Worm (Caenorhabditis elegans) whole organism, L2 larva: ENCODE data around the gene nep-22.

Experiments
- C34F6.9 ChIP-seq: fragments of 150-350 bp; optimal IDR thresholded peaks from 2 replicates; lab custom pipeline; 2014; ENCODE audit warnings: missing biosample characterization, missing genetic modification characterization
- F13H6.1 ChIP-seq: sonication (generic microtip); optimal IDR thresholded peaks from 2 replicates; lab custom pipeline; 2016; ENCODE audit warnings: missing genetic modification characterization, missing compliant biosample characterization
- alr-1 ChIP-seq: fragments of 150-350 bp; optimal IDR thresholded peaks from 2 replicates; lab custom pipeline; 2014; ENCODE audit warnings: missing biosample characterization, missing genetic modification characterization
- aly-2 ChIP-seq: fragments of 150-350 bp; optimal IDR thresholded peaks from 2 replicates; lab custom pipeline; 2014; ENCODE audit warnings: missing biosample characterization, missing genetic modification characterization
- ama-1 ChIP-seq: fragments of 150-350 bp; optimal IDR thresholded peaks from 2 replicates; lab custom pipeline; 2018; ENCODE audit warnings: inconsistent platforms
- blmp-1 ChIP-seq: sonication (generic microtip); optimal IDR thresholded peaks from 2 replicates; lab custom pipeline; 2017; ENCODE audit warnings: missing genetic modification characterization, mild to moderate bottlenecking, missing compliant biosample characterization, antibody characterized with exemption, moderate library complexity; ENCODE audit not compliant: insufficient read depth
- ceh-16 ChIP-seq: fragments of 150-350 bp; optimal IDR thresholded peaks from 2 replicates; lab custom pipeline; 2014; ENCODE audit warnings: missing biosample characterization, missing genetic modification characterization
- ceh-82 ChIP-seq: fragments of 150-350 bp; optimal IDR thresholded peaks from 2 replicates; lab custom pipeline; 2014; ENCODE audit warnings: missing biosample characterization, missing genetic modification characterization
- crh-2 ChIP-seq: sonication (generic microtip); optimal IDR thresholded peaks from 2 replicates; lab custom pipeline; 2017; ENCODE audit warnings: missing biosample characterization, missing genetic modification characterization
- elt-1 ChIP-seq: fragments of 150-350 bp; optimal IDR thresholded peaks from 2 replicates; lab custom pipeline; 2014; ENCODE audit warnings: missing biosample characterization, missing genetic modification characterization
- fos-1 ChIP-seq: fragments of 150-350 bp; optimal IDR thresholded peaks from 2 replicates; lab custom pipeline; 2014; ENCODE audit warnings: missing biosample characterization, missing genetic modification characterization
- lin-11 ChIP-seq: fragments of 150-350 bp; sonication (generic microtip); optimal IDR thresholded peaks from 2 replicates; lab custom pipeline; 2014; ENCODE audit warnings: missing biosample characterization, missing genetic modification characterization, inconsistent platforms, mixed read lengths
- lin-13 ChIP-seq: fragments of 150-350 bp; optimal IDR thresholded peaks from 2 replicates; lab custom pipeline; 2014; ENCODE audit warnings: missing biosample characterization, missing genetic modification reagents, missing genetic modification characterization
- lin-39 ChIP-seq: fragments of 150-350 bp; optimal IDR thresholded peaks from 2 replicates; lab custom pipeline; 2014; ENCODE audit warnings: missing biosample characterization, missing genetic modification reagents, missing genetic modification characterization
- lsy-2 ChIP-seq, 2 experiments: fragments of 150-350 bp in 1 of 2; sonication (generic microtip) in 1 of 2; optimal IDR thresholded peaks; 2 replicates each; lab custom pipeline; 2014 to 2017; ENCODE audit warnings: missing biosample characterization in 2 of 2, missing genetic modification characterization in 2 of 2
- mab-5 ChIP-seq: fragments of 150-350 bp; optimal IDR thresholded peaks from 2 replicates; lab custom pipeline; 2014; ENCODE audit warnings: missing biosample characterization, missing genetic modification characterization
- mbf-1 ChIP-seq: sonication (generic microtip); optimal IDR thresholded peaks from 2 replicates; lab custom pipeline; 2017; ENCODE audit warnings: missing biosample characterization, missing genetic modification characterization
- mdl-1 ChIP-seq, 2 experiments: fragments of 150-350 bp in 1 of 2; sonication (generic microtip) in 1 of 2; optimal IDR thresholded peaks; 2 replicates each; lab custom pipeline; 2017; ENCODE audit warnings: missing biosample characterization in 2 of 2, missing genetic modification characterization in 2 of 2
- nhr-11 ChIP-seq: fragments of 150-350 bp; optimal IDR thresholded peaks from 2 replicates; lab custom pipeline; 2014; ENCODE audit warnings: missing biosample characterization, missing genetic modification characterization
- nhr-129 ChIP-seq: fragments of 150-350 bp; optimal IDR thresholded peaks from 2 replicates; lab custom pipeline; 2014; ENCODE audit warnings: missing biosample characterization, missing genetic modification characterization
- nhr-21 ChIP-seq: fragments of 150-350 bp; optimal IDR thresholded peaks from 2 replicates; lab custom pipeline; 2014; ENCODE audit warnings: missing biosample characterization, missing genetic modification characterization
- nhr-25 ChIP-seq: fragments of 150-350 bp; sonication (generic microtip); optimal IDR thresholded peaks from 3 replicates; lab custom pipeline; 2014; ENCODE audit warnings: missing biosample characterization, missing genetic modification characterization
- nhr-77 ChIP-seq: fragments of 150-350 bp; optimal IDR thresholded peaks from 2 replicates; lab custom pipeline; 2014; ENCODE audit warnings: missing biosample characterization, missing genetic modification characterization
- peb-1 ChIP-seq: fragments of 150-350 bp; optimal IDR thresholded peaks from 2 replicates; lab custom pipeline; 2014; ENCODE audit warnings: missing biosample characterization, missing genetic modification characterization
- sem-4 ChIP-seq: fragments of 150-350 bp; optimal IDR thresholded peaks from 2 replicates; lab custom pipeline; 2014; ENCODE audit warnings: missing biosample characterization, missing genetic modification reagents, missing genetic modification characterization
- skn-1 ChIP-seq: sonication (generic microtip); optimal IDR thresholded peaks from 2 replicates; lab custom pipeline; 2017; ENCODE audit warnings: missing biosample characterization, missing genetic modification characterization
- sma-3 ChIP-seq: sonication (generic microtip); optimal IDR thresholded peaks from 2 replicates; lab custom pipeline; 2016; ENCODE audit warnings: missing genetic modification reagents, missing genetic modification characterization, missing compliant biosample characterization
- sma-9 ChIP-seq, 2 experiments: fragments of 150-350 bp in 1 of 2; sonication (generic microtip) in 1 of 2; optimal IDR thresholded peaks; 2 replicates each; lab custom pipeline; 2014 to 2016; ENCODE audit warnings: missing genetic modification characterization in 2 of 2, mild to moderate bottlenecking in 1 of 2, missing biosample characterization in 1 of 2, missing compliant biosample characterization in 1 of 2, missing genetic modification reagents in 1 of 2, moderate library complexity in 1 of 2
- snpc-4 ChIP-seq: fragments of 150-350 bp; optimal IDR thresholded peaks from 2 replicates; lab custom pipeline; 2014; ENCODE audit warnings: missing biosample characterization, missing genetic modification characterization
- unc-39 ChIP-seq: fragments of 150-350 bp; optimal IDR thresholded peaks from 2 replicates; lab custom pipeline; 2014; ENCODE audit warnings: missing biosample characterization, missing genetic modification characterization
- unc-55 ChIP-seq: fragments of 150-350 bp; sonication (generic microtip); optimal IDR thresholded peaks from 3 replicates; lab custom pipeline; 2014; ENCODE audit warnings: missing biosample characterization, missing genetic modification reagents, missing genetic modification characterization
- unc-62 ChIP-seq: fragments of 150-350 bp; optimal IDR thresholded peaks from 2 replicates; lab custom pipeline; 2014; ENCODE audit warnings: missing biosample characterization, missing genetic modification reagents, missing genetic modification characterization
- zag-1 ChIP-seq: fragments of 150-350 bp; optimal IDR thresholded peaks from 2 replicates; lab custom pipeline; 2014; ENCODE audit warnings: missing biosample characterization, missing genetic modification characterization
- ztf-1 ChIP-seq: fragments of 200-800 bp; sonication (Bioruptor generic); conservative IDR thresholded peaks from 2 replicates; pipeline ENCODE4 v1.3.6; 2022; ENCODE audit warnings: missing genetic modification characterization, missing compliant biosample characterization
- ztf-11 ChIP-seq: sonication (generic microtip); optimal IDR thresholded peaks from 2 replicates; lab custom pipeline; 2017; ENCODE audit warnings: missing biosample characterization, missing genetic modification characterization
- ztf-4 ChIP-seq: fragments of 150-350 bp; optimal IDR thresholded peaks from 2 replicates; lab custom pipeline; 2014; ENCODE audit warnings: missing biosample characterization, missing genetic modification characterization

The nep-22 gene

DNA sequence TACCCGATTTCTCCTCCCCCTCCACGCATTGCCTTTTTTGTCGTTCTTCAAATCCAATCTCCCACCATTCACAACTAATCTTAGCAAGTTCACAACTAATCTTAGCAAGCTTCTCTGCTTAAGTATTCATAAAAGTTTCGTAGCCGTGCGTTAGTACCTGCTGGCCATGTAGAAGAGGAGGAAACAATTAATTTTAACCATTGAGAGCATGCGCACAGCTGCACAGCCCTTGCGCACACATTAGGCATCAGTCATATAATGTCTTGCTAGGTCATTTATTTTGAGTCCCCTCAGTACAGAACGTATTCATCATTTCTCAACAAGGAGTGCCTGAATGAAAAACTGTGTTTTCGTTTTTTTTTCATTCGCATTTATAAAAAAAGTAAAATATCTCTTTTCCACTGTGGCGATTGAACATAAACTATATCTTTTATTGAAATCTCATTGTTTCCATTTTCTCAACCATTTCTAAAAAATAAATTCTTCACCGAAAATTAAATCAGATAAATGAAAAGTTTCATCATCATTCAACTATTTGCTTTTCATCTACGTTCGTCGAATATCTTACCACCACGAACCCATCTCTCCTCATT is 33.0 kb downstream of the nep-22 start:
- TF ChIP-seq mab-5 (tag; lab: Kevin White, UChicago) (no peak), sma-3 (no peak), unc-55 (GFP tag; lab: Kevin White, UChicago) (peak; percentile 7), sem-4 (tag; lab: Kevin White, UChicago) (no peak)

DNA sequence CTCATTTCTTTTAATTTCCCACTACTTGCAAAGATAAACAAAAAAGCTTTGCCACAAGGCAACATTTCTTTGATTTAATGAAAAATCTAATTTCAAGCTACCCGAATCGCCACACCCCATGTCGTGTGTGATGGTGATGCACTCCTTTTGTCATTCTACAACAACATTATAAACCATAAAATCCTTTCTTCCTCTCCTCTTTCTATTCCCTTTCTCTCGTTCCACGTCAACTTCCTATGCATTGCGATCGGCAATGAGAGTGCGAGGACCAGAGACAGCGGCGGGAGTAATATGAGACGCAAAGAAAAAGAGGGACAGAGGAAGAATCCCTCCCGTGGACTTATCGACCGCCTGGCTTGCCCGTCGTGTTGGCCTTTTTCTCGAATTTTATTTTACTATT is 33.7 kb downstream of the nep-22 start:
- TF ChIP-seq sma-9 (GFP tag; optimal IDR thresholded peaks at IDR 0.05; lab: Kevin White, UChicago) (peak; percentile 48), sma-9 (tag; optimal IDR thresholded peaks at IDR 0.05; lab: Kevin White, UChicago) (no peak), peb-1 (tag; lab: Kevin White, UChicago) (no peak), lsy-2 (tag; optimal IDR thresholded peaks at IDR 0.05; lab: Kevin White, UChicago) (no peak), blmp-1 (tag; lab: Kevin White, UChicago) (no peak), unc-62 (GFP tag; lab: Kevin White, UChicago) (no peak), sem-4 (tag; lab: Kevin White, UChicago) (peak; percentile 57), fos-1 (tag; lab: Kevin White, UChicago) (peak; percentile 60), crh-2 (peak; percentile 85), mbf-1 (tag; lab: Kevin White, UChicago) (no peak), nhr-21 (tag; lab: Kevin White, UChicago) (peak; percentile 33), nhr-25 (tag; lab: Kevin White, UChicago) (peak; percentile 36), lin-13 (GFP tag; lab: Kevin White, UChicago) (peak; percentile 37), ztf-4 (tag; lab: Kevin White, UChicago) (no peak), snpc-4 (tag; lab: Kevin White, UChicago) (peak; percentile 4), nhr-129 (tag; lab: Kevin White, UChicago) (peak; percentile 78), F13H6.1 (peak; percentile 61), unc-55 (GFP tag; lab: Kevin White, UChicago) (peak; percentile 50), elt-1 (tag; lab: Kevin White, UChicago) (no peak), sma-3 (peak; percentile 29), ztf-1 (GFP tag; lab: Robert Waterston, UW) (no peak), C34F6.9 (tag; lab: Kevin White, UChicago) (peak; percentile 75)

ce11 chrX:9069070-9069469 is 34.7 kb downstream of the nep-22 start:
- TF ChIP-seq sma-9 (GFP tag; optimal IDR thresholded peaks at IDR 0.05; lab: Kevin White, UChicago) (no peak), sma-9 (tag; optimal IDR thresholded peaks at IDR 0.05; lab: Kevin White, UChicago) (no peak), lin-39 (tag; lab: Kevin White, UChicago) (no peak), zag-1 (no peak), nhr-129 (tag; lab: Kevin White, UChicago) (peak; percentile 50), nhr-11 (tag; lab: Kevin White, UChicago) (no peak), mbf-1 (tag; lab: Kevin White, UChicago) (no peak), lin-13 (GFP tag; lab: Kevin White, UChicago) (no peak), mdl-1 (tag; optimal IDR thresholded peaks at IDR 0.05; lab: Kevin White, UChicago) (no peak), C34F6.9 (tag; lab: Kevin White, UChicago) (peak; percentile 43)

- TF ChIP-seq ztf-11 (tag; lab: Kevin White, UChicago) (no peak), ama-1 (lab: Kevin White, UChicago) (no peak), nhr-77 (tag; lab: Kevin White, UChicago) (no peak), aly-2 (tag; lab: Kevin White, UChicago) (no peak), nhr-11 (tag; lab: Kevin White, UChicago) (no peak), alr-1 (tag; lab: Kevin White, UChicago) (no peak), unc-55 (GFP tag; lab: Kevin White, UChicago) (no peak), elt-1 (tag; lab: Kevin White, UChicago) (no peak), unc-39 (tag; lab: Kevin White, UChicago) (no peak), ceh-16 (tag; lab: Kevin White, UChicago) (no peak)
- TF ChIP-seq, all 48 proteins: peak for 0
These were observed 40.1 kb downstream of the nep-22 start for ce11 chrX:9074497-9074896.

DNA sequence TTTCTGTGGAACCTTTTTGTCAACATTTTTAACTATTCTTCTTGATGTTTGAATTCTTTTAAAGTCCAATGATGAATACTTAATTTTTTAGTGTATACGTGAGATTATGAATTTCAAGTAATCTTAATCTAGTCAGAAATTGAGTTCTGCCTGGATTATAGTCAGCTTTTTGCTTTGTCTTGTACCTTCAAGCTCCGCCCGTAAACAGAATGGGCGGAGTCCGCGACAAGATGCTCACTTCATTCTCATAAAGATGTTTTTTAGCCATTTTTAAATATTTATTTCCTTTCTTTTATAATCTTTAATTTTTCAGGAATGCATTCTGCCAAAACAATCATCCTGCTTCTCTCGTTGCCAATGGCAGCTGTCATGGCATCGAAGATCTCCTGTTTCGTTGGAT is 42.5 kb downstream of the nep-22 start, which contains the start of gene F47E1.1:
TSS of gene F47E1.1 (plus strand) at position 301 of the 400 bp plus-strand sequence.
- TF ChIP-seq aly-2 (tag; lab: Kevin White, UChicago) (no peak), mab-5 (tag; lab: Kevin White, UChicago) (no peak), zag-1 (no peak), ceh-82 (tag; lab: Kevin White, UChicago) (no peak), ama-1 (lab: Kevin White, UChicago) (no peak), skn-1 (tag; lab: Kevin White, UChicago) (no peak), lin-11 (tag; lab: Kevin White, UChicago) (no peak)
